Fruit fly (Drosophila melanogaster) whole organism, embryonic: ENCODE measurements around the gene CG45428.

Experiments used
- Bgb ChIP-seq: fragments of 200-800 bp; sonication (Bioruptor generic); IDR thresholded peaks from 2 replicates; pipeline ENCODE4 v1.3.6; 2022; ENCODE audit warnings: missing biosample characterization, missing genetic modification characterization; ENCODE audit not compliant: partially characterized antibody
- CG10543 ChIP-seq: fragments of 200-800 bp; sonication (Bioruptor generic); optimal IDR thresholded peaks from 3 replicates; lab custom pipeline; 2017; ENCODE audit warnings: missing biosample characterization, mild to moderate bottlenecking, missing genetic modification characterization, moderate library complexity
- CG12104 ChIP-seq: fragments of 200-800 bp; sonication (Bioruptor generic); optimal IDR thresholded peaks from 3 replicates; lab custom pipeline; 2016; ENCODE audit warnings: missing biosample characterization, missing genetic modification characterization
- CG12155 ChIP-seq: fragments of 200-800 bp; sonication (Bioruptor generic); optimal IDR thresholded peaks from 3 replicates; lab custom pipeline; 2016; ENCODE audit warnings: missing biosample characterization, missing genetic modification characterization
- CG14050 ChIP-seq: fragments of 200-800 bp; sonication (Bioruptor generic); IDR thresholded peaks from 3 replicates; pipeline ENCODE4 v1.3.6; 2022; ENCODE audit warnings: missing biosample characterization, missing genetic modification characterization
- CG16863 ChIP-seq: fragments of 200-800 bp; sonication (Bioruptor generic); optimal IDR thresholded peaks from 3 replicates; lab custom pipeline; 2016; ENCODE audit warnings: missing biosample characterization, missing genetic modification characterization
- CG18599 ChIP-seq: fragments of 200-800 bp; sonication (Bioruptor generic); optimal IDR thresholded peaks from 3 replicates; lab custom pipeline; 2017; ENCODE audit warnings: missing biosample characterization, missing genetic modification characterization, mild to moderate bottlenecking, moderate library complexity, missing genetic modification reagents
- CG18764 ChIP-seq: fragments of 200-800 bp; sonication (Bioruptor generic); optimal IDR thresholded peaks from 3 replicates; lab custom pipeline; 2016; ENCODE audit warnings: missing biosample characterization, missing genetic modification characterization
- CG2116 ChIP-seq: fragments of 200-800 bp; sonication (Bioruptor generic); optimal IDR thresholded peaks from 3 replicates; lab custom pipeline; 2018; ENCODE audit warnings: missing biosample characterization, mild to moderate bottlenecking, missing genetic modification characterization
- CG3281 ChIP-seq: fragments of 200-800 bp; sonication (Bioruptor generic); optimal IDR thresholded peaks from 3 replicates; lab custom pipeline; 2017; ENCODE audit warnings: missing biosample characterization, mild to moderate bottlenecking, missing genetic modification characterization
- CG42726 ChIP-seq: fragments of 200-800 bp; sonication (Bioruptor generic); IDR thresholded peaks from 2 replicates; pipeline ENCODE4 v1.3.6; 2022; ENCODE audit warnings: missing biosample characterization, missing genetic modification characterization; ENCODE audit not compliant: partially characterized antibody
- CG4360 ChIP-seq: fragments of 200-800 bp; sonication (Bioruptor generic); IDR thresholded peaks from 2 replicates; pipeline ENCODE4 v1.3.6; 2022; ENCODE audit warnings: missing biosample characterization, missing genetic modification characterization
- CG4404 ChIP-seq: fragments of 200-800 bp; sonication (Bioruptor generic); IDR thresholded peaks from 2 replicates; pipeline ENCODE4 v1.3.6; 2022; ENCODE audit warnings: missing biosample characterization, missing genetic modification characterization
- CG4820 ChIP-seq: fragments of 200-800 bp; sonication (Bioruptor generic); optimal IDR thresholded peaks from 3 replicates; lab custom pipeline; 2016; ENCODE audit warnings: missing biosample characterization, missing genetic modification characterization
- CG5245 ChIP-seq: fragments of 200-800 bp; sonication (Bioruptor generic); optimal IDR thresholded peaks from 3 replicates; lab custom pipeline; 2016; ENCODE audit warnings: missing biosample characterization, missing genetic modification characterization
- CG5953 ChIP-seq: fragments of 200-800 bp; sonication (Bioruptor generic); IDR thresholded peaks from 2 replicates; pipeline ENCODE4 v1.3.6; 2022; ENCODE audit warnings: missing biosample characterization, missing genetic modification characterization
- CG6765 ChIP-seq: fragments of 200-800 bp; sonication (Bioruptor generic); optimal IDR thresholded peaks from 3 replicates; lab custom pipeline; 2017; ENCODE audit warnings: missing biosample characterization, mild to moderate bottlenecking, missing genetic modification characterization
- CG9797 ChIP-seq: fragments of 200-800 bp; sonication (Bioruptor generic); optimal IDR thresholded peaks from 3 replicates; lab custom pipeline; 2018; ENCODE audit warnings: missing biosample characterization, mild to moderate bottlenecking, missing genetic modification characterization
- Chrac-16 ChIP-seq: fragments of 200-800 bp; sonication (Bioruptor generic); optimal IDR thresholded peaks from 3 replicates; lab custom pipeline; 2016; ENCODE audit warnings: missing biosample characterization, missing genetic modification characterization
- Deaf1 ChIP-seq: fragments of 200-800 bp; optimal IDR thresholded peaks from 3 replicates; lab custom pipeline; 2019; ENCODE audit warnings: missing biosample characterization, mild to moderate bottlenecking, missing genetic modification characterization, moderate library complexity
- Dip2 ChIP-seq: fragments of 200-800 bp; sonication (Bioruptor generic); IDR thresholded peaks from 2 replicates; pipeline ENCODE4 v1.3.6; 2022; ENCODE audit warnings: missing biosample characterization, missing genetic modification characterization
- Dll ChIP-seq: fragments of 200-800 bp; sonication (Bioruptor generic); IDR thresholded peaks from 4 replicates; pipeline ENCODE4 v1.3.6; 2022; ENCODE audit warnings: missing biosample characterization, missing genetic modification characterization; ENCODE audit not compliant: partially characterized antibody
- Gsc ChIP-seq: fragments of 200-800 bp; sonication (Bioruptor generic); IDR thresholded peaks from 2 replicates; pipeline ENCODE4 v1.3.6; 2022; ENCODE audit warnings: missing biosample characterization, missing genetic modification characterization
- Gug ChIP-seq: fragments of 200-800 bp; sonication (Bioruptor generic); IDR thresholded peaks from 4 replicates; pipeline ENCODE4 v1.3.6; 2022; ENCODE audit warnings: missing biosample characterization, missing genetic modification characterization
- H2.0 ChIP-seq: fragments of 200-800 bp; sonication (Bioruptor generic); IDR thresholded peaks from 2 replicates; pipeline ENCODE4 v1.3.6; 2022; ENCODE audit warnings: missing biosample characterization, missing genetic modification characterization
- HHEX ChIP-seq: fragments of 200-800 bp; sonication (Bioruptor generic); optimal IDR thresholded peaks from 3 replicates; lab custom pipeline; 2017; ENCODE audit warnings: missing biosample characterization, mild to moderate bottlenecking, missing genetic modification characterization, missing genetic modification reagents
- HLHmδ ChIP-seq: fragments of 200-800 bp; sonication (Bioruptor generic); optimal IDR thresholded peaks from 2 replicates; lab custom pipeline; 2018; ENCODE audit warnings: missing biosample characterization, mild to moderate bottlenecking, missing genetic modification characterization, moderate library complexity
- MTF-1 ChIP-seq: fragments of 200-800 bp; sonication (Bioruptor generic); optimal IDR thresholded peaks from 2 replicates; lab custom pipeline; 2018; ENCODE audit warnings: missing biosample characterization, mild to moderate bottlenecking, missing genetic modification characterization, borderline replicate concordance
- Opbp ChIP-seq: fragments of 200-800 bp; sonication (Bioruptor generic); IDR thresholded peaks from 3 replicates; pipeline ENCODE4 v1.3.6; 2022; ENCODE audit warnings: missing biosample characterization, missing genetic modification characterization; ENCODE audit not compliant: partially characterized antibody
- Stat92E ChIP-seq, 3 experiments: fragments of >200 bp in 2 of 3; fragments of 200-800 bp in 1 of 3; sonication (Bioruptor generic) in 1 of 3; optimal IDR thresholded peaks; 2 replicates each; lab custom pipeline; 2017 to 2019; ENCODE audit warnings: missing biosample characterization in 3 of 3, missing genetic modification characterization in 3 of 3, mild to moderate bottlenecking in 1 of 3, moderate library complexity in 1 of 3
- Xrp1 ChIP-seq: fragments of 200-800 bp; sonication (Bioruptor generic); IDR thresholded peaks from 2 replicates; pipeline ENCODE4 v1.3.6; 2022; ENCODE audit warnings: missing biosample characterization, missing genetic modification characterization
- bigmax ChIP-seq: fragments of 200-800 bp; sonication (Bioruptor generic); optimal IDR thresholded peaks from 2 replicates; lab custom pipeline; 2018; ENCODE audit warnings: missing biosample characterization, mild to moderate bottlenecking, missing genetic modification characterization
- bowl ChIP-seq: fragments of 200-800 bp; sonication (Bioruptor generic); IDR thresholded peaks from 2 replicates; pipeline ENCODE4 v1.3.6; 2022; ENCODE audit warnings: missing biosample characterization, missing genetic modification characterization
- chif ChIP-seq, 2 experiments: fragments of 200-800 bp; sonication (Bioruptor generic); optimal IDR thresholded peaks; 3 replicates each; lab custom pipeline; 2016; ENCODE audit warnings: missing biosample characterization in 2 of 2, missing genetic modification characterization in 2 of 2
- ci ChIP-seq: fragments of 200-800 bp; sonication (Bioruptor generic); IDR thresholded peaks from 3 replicates; pipeline ENCODE4 v1.3.6; 2022; ENCODE audit warnings: missing biosample characterization, missing genetic modification characterization
- esg ChIP-seq: fragments of 200-800 bp; sonication (Bioruptor generic); conservative IDR thresholded peaks from 2 replicates; pipeline ENCODE4 v1.3.6; 2022; ENCODE audit warnings: missing biosample characterization, missing genetic modification characterization
- gsb-n ChIP-seq: fragments of 200-800 bp; sonication (Bioruptor generic); optimal IDR thresholded peaks from 3 replicates; lab custom pipeline; 2018; ENCODE audit warnings: missing biosample characterization, mild to moderate bottlenecking, missing genetic modification characterization
- jigr1 ChIP-seq: fragments of 200-800 bp; sonication (Bioruptor generic); IDR thresholded peaks from 3 replicates; pipeline ENCODE4 v1.3.6; 2022; ENCODE audit warnings: missing biosample characterization, missing genetic modification characterization
- kah ChIP-seq: fragments of 200-800 bp; sonication (Bioruptor generic); optimal IDR thresholded peaks from 2 replicates; lab custom pipeline; 2018; ENCODE audit warnings: missing biosample characterization, mild to moderate bottlenecking, missing genetic modification characterization
- knrl ChIP-seq: fragments of 200-800 bp; sonication (Bioruptor generic); IDR thresholded peaks from 3 replicates; pipeline ENCODE4 v1.3.6; 2022; ENCODE audit warnings: missing biosample characterization, missing genetic modification characterization; ENCODE audit not compliant: partially characterized antibody
- lmd ChIP-seq: fragments of 200-800 bp; sonication (Bioruptor generic); IDR thresholded peaks from 2 replicates; pipeline ENCODE4 v1.3.6; 2022; ENCODE audit warnings: missing biosample characterization, missing genetic modification characterization
- nom ChIP-seq: fragments of 200-800 bp; sonication (Bioruptor generic); optimal IDR thresholded peaks from 2 replicates; lab custom pipeline; 2017; ENCODE audit warnings: missing biosample characterization, missing genetic modification characterization, mild to moderate bottlenecking, moderate library complexity, missing genetic modification reagents
- p53 ChIP-seq: fragments of 200-800 bp; sonication (Bioruptor generic); optimal IDR thresholded peaks from 2 replicates; lab custom pipeline; 2016; ENCODE audit warnings: missing biosample characterization, missing genetic modification characterization
- pfk ChIP-seq: fragments of 200-800 bp; sonication (Bioruptor generic); optimal IDR thresholded peaks from 2 replicates; lab custom pipeline; 2018; ENCODE audit warnings: missing biosample characterization, mild to moderate bottlenecking, missing genetic modification characterization, moderate library complexity
- pita ChIP-seq: fragments of 200-800 bp; sonication (Bioruptor generic); optimal IDR thresholded peaks from 2 replicates; lab custom pipeline; 2017; ENCODE audit warnings: missing biosample characterization, mild to moderate bottlenecking, missing genetic modification characterization
- ro ChIP-seq: fragments of 200-800 bp; sonication (Bioruptor generic); IDR thresholded peaks from 2 replicates; pipeline ENCODE4 v1.3.6; 2022; ENCODE audit warnings: missing biosample characterization, missing genetic modification characterization
- salm ChIP-seq: fragments of 200-800 bp; sonication (Bioruptor generic); optimal IDR thresholded peaks from 2 replicates; lab custom pipeline; 2018; ENCODE audit warnings: missing biosample characterization, mild to moderate bottlenecking, missing genetic modification characterization
- scrt ChIP-seq: fragments of 200-800 bp; sonication (Bioruptor generic); optimal IDR thresholded peaks from 2 replicates; lab custom pipeline; 2018; ENCODE audit warnings: missing biosample characterization, mild to moderate bottlenecking, missing genetic modification characterization, moderate library complexity
- zfh2 ChIP-seq: fragments of 200-800 bp; sonication (Bioruptor generic); optimal IDR thresholded peaks from 2 replicates; lab custom pipeline; 2016; ENCODE audit warnings: missing biosample characterization, missing genetic modification characterization

The CG45428 gene

DNA sequence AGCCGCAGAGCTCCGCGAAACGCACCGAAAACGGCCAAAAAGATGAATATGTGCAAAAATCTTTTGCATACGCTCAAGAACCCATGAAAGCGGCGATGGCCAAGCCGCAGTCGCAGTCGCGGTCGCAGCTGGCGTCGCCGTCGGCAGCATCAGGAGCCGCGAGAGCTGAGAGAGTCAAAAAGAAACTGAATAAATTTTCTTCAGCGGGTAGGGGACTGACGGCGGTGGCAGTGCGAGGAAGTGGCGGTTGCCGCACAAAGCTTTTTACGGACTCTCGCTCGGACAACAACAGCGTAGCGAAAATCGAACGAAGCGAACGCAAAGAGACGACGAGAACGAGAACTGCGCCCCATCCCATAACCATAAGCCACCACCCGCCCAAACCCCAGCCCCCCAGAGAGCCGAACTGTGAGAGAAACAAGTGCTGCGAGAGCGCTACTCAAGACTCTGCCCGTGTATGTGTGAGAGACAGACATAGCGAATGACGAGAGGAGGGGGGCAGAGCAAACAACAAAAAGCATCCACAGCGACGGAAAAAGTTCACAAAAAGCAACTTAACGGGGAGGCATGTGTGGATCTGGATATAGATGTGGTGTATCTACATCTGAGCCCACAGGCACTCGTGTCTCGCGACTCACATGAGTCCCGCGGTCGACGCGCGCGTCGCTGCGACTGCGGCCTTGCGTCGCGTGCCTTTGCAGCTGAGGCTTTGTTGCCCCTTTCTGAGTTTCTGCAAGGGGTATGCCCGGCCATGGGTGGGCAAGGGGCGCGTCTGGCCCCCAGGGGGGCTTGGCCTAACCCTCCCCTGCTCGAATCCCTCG lies 1.5 kb downstream of the CG45428 start, which contains the start of gene jim (continued):
- TF ChIP-seq Opbp (GFP tag; lab: Robert Waterston, UW) (no peak), CG2116 (GFP tag; lab: Kevin White, UChicago) (no peak), Xrp1 (GFP tag; lab: Robert Waterston, UW) (no peak), CG10543 (GFP tag; lab: Kevin White, UChicago) (peak; percentile 79), H2.0 (GFP tag; lab: Robert Waterston, UW) (no peak), CG42726 (GFP tag; lab: Robert Waterston, UW) (no peak), chif (GFP tag; optimal IDR thresholded peaks at IDR 0.05; lab: Kevin White, UChicago) (no peak), ro (no peak), CG3281 (GFP tag; lab: Kevin White, UChicago) (no peak), nom (GFP tag; lab: Kevin White, UChicago) (peak; percentile 79), esg (no peak), kah (no peak), gsb-n (tag; lab: Kevin White, UChicago) (no peak), CG6765 (GFP tag; lab: Kevin White, UChicago) (peak; percentile 37), CG12155 (GFP tag; lab: Kevin White, UChicago) (peak; percentile 91), scrt (GFP tag; lab: Kevin White, UChicago) (peak; percentile 3), salm (no peak), CG4360 (no peak; the same call in 1 of the 2 replicates), knrl (GFP tag; lab: Robert Waterston, UW) (no peak; the same call in 2 of the 3 replicates), Gsc (no peak), zfh2 (GFP tag; lab: Kevin White, UChicago) (peak; percentile 11), HLHmδ (GFP tag; lab: Kevin White, UChicago) (no peak), Dll (GFP tag; lab: Robert Waterston, UW) (peak; percentile 53; the same call in 2 of the 4 replicates), lmd (no peak), CG4820 (GFP tag; lab: Kevin White, UChicago) (no peak), Gug (GFP tag; lab: Robert Waterston, UW) (no peak), CG18599 (GFP tag; lab: Kevin White, UChicago) (peak; percentile 49), Chrac-16 (no peak), CG14050 (GFP tag; lab: Robert Waterston, UW) (no peak; the same call in 2 of the 3 replicates), jigr1 (GFP tag; lab: Robert Waterston, UW) (no peak), CG9797 (GFP tag; lab: Kevin White, UChicago) (no peak), Bgb (no peak; the same call in 1 of the 2 replicates), CG12104 (GFP tag; lab: Kevin White, UChicago) (no peak), CG16863 (GFP tag; lab: Kevin White, UChicago) (no peak), Stat92E (GFP tag; optimal IDR thresholded peaks at IDR 0.05; lab: Kevin White, UChicago) (no peak), CG5245 (no peak), bigmax (GFP tag; lab: Kevin White, UChicago) (no peak), CG4404 (no peak), p53 (GFP tag; lab: Kevin White, UChicago) (no peak), HHEX (peak; percentile 1), CG5953 (0 out of 2 replicates have a peak, but pooled peaks have one; percentile 21), pita (GFP tag; lab: Kevin White, UChicago) (no peak), pfk (GFP tag; lab: Kevin White, UChicago) (no peak), ci (GFP tag; lab: Robert Waterston, UW) (no peak; the same call in 2 of the 3 replicates), Deaf1 (tag; lab: Kevin White, UChicago) (peak; percentile 91), CG18764 (GFP tag; lab: Kevin White, UChicago) (no peak), Dip2 (GFP tag; lab: Robert Waterston, UW) (no peak), MTF-1 (GFP tag; lab: Kevin White, UChicago) (no peak), bowl (GFP tag; lab: Robert Waterston, UW) (no peak)
